Worm (Caenorhabditis elegans) whole organism, early embryonic: ENCODE measurements around the gene Y48A5A.3.
A peak's percentile ranks its signal among the peaks of the same experiment; 100 is the strongest.

Source experiments
- B0310.2 ChIP-seq: sonication (generic microtip); optimal IDR thresholded peaks from 2 replicates; lab custom pipeline; 2016; ENCODE audit warnings: mild to moderate bottlenecking, missing genetic modification characterization, missing compliant biosample characterization
- F13C5.2 ChIP-seq: sonication (generic microtip); optimal IDR thresholded peaks from 2 replicates; lab custom pipeline; 2017; ENCODE audit warnings: mild to moderate bottlenecking, missing genetic modification characterization, inconsistent platforms, missing compliant biosample characterization
- ama-1 ChIP-seq: fragments of 150-350 bp; optimal IDR thresholded peaks from 2 replicates; lab custom pipeline; 2014
- ceh-13 ChIP-seq: fragments of 200-800 bp; sonication (Bioruptor generic); optimal IDR thresholded peaks from 2 replicates; lab custom pipeline; 2018; ENCODE audit warnings: mild to moderate bottlenecking, missing genetic modification characterization, missing compliant biosample characterization
- ceh-36 ChIP-seq: sonication (generic microtip); optimal IDR thresholded peaks from 2 replicates; lab custom pipeline; 2016; ENCODE audit warnings: missing genetic modification characterization, inconsistent platforms, missing compliant biosample characterization
- flt-1 ChIP-seq: fragments of 200-800 bp; sonication (Bioruptor generic); IDR thresholded peaks from 2 replicates; pipeline ENCODE4 v1.3.6; 2022; ENCODE audit warnings: missing genetic modification characterization, missing compliant biosample characterization
- hmbx-1 ChIP-seq: sonication (generic microtip); optimal IDR thresholded peaks from 2 replicates; lab custom pipeline; 2016; ENCODE audit warnings: mild to moderate bottlenecking, missing genetic modification characterization, missing compliant biosample characterization
- hmg-4 ChIP-seq: fragments of 200-800 bp; sonication (Bioruptor generic); optimal IDR thresholded peaks from 2 replicates; lab custom pipeline; 2018; ENCODE audit warnings: mild to moderate bottlenecking, missing genetic modification characterization, missing compliant biosample characterization
- hnd-1 ChIP-seq: sonication (generic microtip); optimal IDR thresholded peaks from 2 replicates; lab custom pipeline; 2016; ENCODE audit warnings: missing genetic modification characterization, missing compliant biosample characterization
- pes-1 ChIP-seq: fragments of 200-800 bp; sonication (Bioruptor generic); IDR thresholded peaks from 2 replicates; pipeline ENCODE4 v1.3.6; 2022; ENCODE audit warnings: missing genetic modification reagents, missing genetic modification characterization, missing compliant biosample characterization
- scrt-1 ChIP-seq: fragments of 200-800 bp; sonication (Bioruptor generic); IDR thresholded peaks from 2 replicates; pipeline ENCODE4 v1.3.6; 2022; ENCODE audit warnings: missing genetic modification characterization, missing compliant biosample characterization
- sea-1 ChIP-seq: fragments of 200-800 bp; sonication (Bioruptor generic); conservative IDR thresholded peaks from 2 replicates; pipeline ENCODE4 v1.3.6; 2022; ENCODE audit warnings: missing genetic modification characterization, missing compliant biosample characterization
- tbx-11 ChIP-seq: fragments of 200-800 bp; sonication (Bioruptor generic); IDR thresholded peaks from 2 replicates; pipeline ENCODE4 v1.3.6; 2022; ENCODE audit warnings: missing genetic modification characterization, missing compliant biosample characterization
- tbx-37 ChIP-seq: fragments of 200-800 bp; sonication (Bioruptor generic); conservative IDR thresholded peaks from 2 replicates; pipeline ENCODE4 v1.3.6; 2022; ENCODE audit warnings: missing genetic modification reagents, missing genetic modification characterization, missing compliant biosample characterization

Gene Y48A5A.3

ce11 chrIV:1997762-1998161 is 28.2 kb downstream of the Y48A5A.3 start:
- TF ChIP-seq ceh-13 (no peak), B0310.2 (no peak), sea-1 (GFP tag; lab: Robert Waterston, UW) (no peak), ama-1 (lab: Kevin White, UChicago) (no peak), hmbx-1 (tag; lab: Kevin White, UChicago) (no peak), flt-1 (GFP tag; lab: Robert Waterston, UW) (no peak), hmg-4 (GFP tag; lab: Kevin White, UChicago) (no peak), pes-1 (GFP tag; lab: Robert Waterston, UW) (no peak), hnd-1 (tag; lab: Kevin White, UChicago) (no peak), tbx-37 (no peak), F13C5.2 (tag; lab: Kevin White, UChicago) (no peak)

ce11 chrIV:2002290-2002689 is 32.8 kb downstream of the Y48A5A.3 start:
- TF ChIP-seq hnd-1 (tag; lab: Kevin White, UChicago) (no peak), tbx-11 (GFP tag; lab: Robert Waterston, UW) (no peak)

DNA sequence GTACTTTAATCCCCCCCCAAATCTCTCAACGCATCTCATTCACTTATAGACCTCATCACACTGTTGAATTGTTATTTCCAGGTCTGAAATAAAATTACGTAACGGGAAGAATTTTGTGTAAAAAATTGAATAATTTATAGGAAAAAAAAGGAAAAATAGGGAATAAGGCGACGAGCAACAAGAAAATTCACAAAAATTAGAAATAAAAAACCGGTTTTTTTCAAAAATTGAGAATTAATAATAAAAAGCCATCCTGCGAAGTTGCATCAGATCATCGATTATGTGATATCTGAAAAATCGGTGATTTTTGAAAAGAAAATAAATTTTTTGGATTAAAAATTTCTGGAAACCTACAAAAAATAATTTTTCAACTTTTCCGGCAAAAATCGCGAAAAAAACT is 39.4 kb downstream of the Y48A5A.3 start:
- TF ChIP-seq scrt-1 (GFP tag; lab: Robert Waterston, UW): no peak
- TF ChIP-seq ceh-36: peak; percentile 2
